Worm (Caenorhabditis elegans) whole organism, mixed stage, embryonic: ENCODE measurements around the gene tax-4.
A peak's percentile ranks its signal among the peaks of the same experiment; 100 is the strongest.

Experiments
- M03D4.4 ChIP-seq: sonication (generic microtip); optimal IDR thresholded peaks from 2 replicates; lab custom pipeline; 2017; ENCODE audit warnings: mild to moderate bottlenecking, missing genetic modification characterization, missing compliant biosample characterization
- bed-3 ChIP-seq: fragments of 200-800 bp; sonication (Bioruptor generic); optimal IDR thresholded peaks from 3 replicates; lab custom pipeline; 2018; ENCODE audit warnings: mild to moderate bottlenecking, missing genetic modification characterization, moderate library complexity, missing compliant biosample characterization
- blmp-1 ChIP-seq: fragments of 150-350 bp; optimal IDR thresholded peaks from 2 replicates; lab custom pipeline; 2014; ENCODE audit warnings: missing biosample characterization, missing genetic modification characterization
- ceh-39 ChIP-seq: fragments of 150-350 bp; optimal IDR thresholded peaks from 2 replicates; lab custom pipeline; 2014; ENCODE audit warnings: missing biosample characterization, missing genetic modification characterization
- ceh-43 ChIP-seq: fragments of 200-800 bp; sonication (Bioruptor generic); optimal IDR thresholded peaks from 2 replicates; lab custom pipeline; 2018; ENCODE audit warnings: mild to moderate bottlenecking, missing genetic modification characterization, moderate library complexity, missing compliant biosample characterization
- ceh-83 ChIP-seq: fragments of 200-800 bp; sonication (Bioruptor generic); optimal IDR thresholded peaks from 2 replicates; lab custom pipeline; 2018; ENCODE audit warnings: mild to moderate bottlenecking, missing genetic modification characterization, missing compliant biosample characterization
- ces-1 ChIP-seq: fragments of 150-350 bp; optimal IDR thresholded peaks from 2 replicates; lab custom pipeline; 2014; ENCODE audit warnings: missing biosample characterization, missing genetic modification reagents, missing genetic modification characterization
- cnd-1 ChIP-seq: fragments of 200-800 bp; sonication (Bioruptor generic); optimal IDR thresholded peaks from 2 replicates; lab custom pipeline; 2018; ENCODE audit warnings: mild to moderate bottlenecking, missing genetic modification characterization, missing compliant biosample characterization
- elt-1 ChIP-seq: sonication (generic microtip); optimal IDR thresholded peaks from 2 replicates; lab custom pipeline; 2017; ENCODE audit warnings: missing genetic modification characterization, mild to moderate bottlenecking, missing compliant biosample characterization, antibody characterized with exemption, moderate library complexity, borderline replicate concordance; ENCODE audit not compliant: insufficient read depth
- elt-3 ChIP-seq: fragments of 150-350 bp; optimal IDR thresholded peaks from 2 replicates; lab custom pipeline; 2014; ENCODE audit warnings: missing biosample characterization, missing genetic modification characterization
- flh-1 ChIP-seq: fragments of 200-800 bp; sonication (Bioruptor generic); optimal IDR thresholded peaks from 2 replicates; lab custom pipeline; 2018; ENCODE audit warnings: mild to moderate bottlenecking, missing genetic modification characterization, moderate library complexity, missing compliant biosample characterization
- ham-2 ChIP-seq: fragments of 200-800 bp; sonication (Bioruptor generic); optimal IDR thresholded peaks from 2 replicates; lab custom pipeline; 2018; ENCODE audit warnings: mild to moderate bottlenecking, missing genetic modification characterization, missing compliant biosample characterization
- hlh-1 ChIP-seq: fragments of 150-350 bp; optimal IDR thresholded peaks from 2 replicates; lab custom pipeline; 2014; ENCODE audit warnings: missing biosample characterization, missing genetic modification reagents, missing genetic modification characterization
- lin-13 ChIP-seq: fragments of 150-350 bp; optimal IDR thresholded peaks from 2 replicates; lab custom pipeline; 2014; ENCODE audit warnings: missing biosample characterization, missing genetic modification characterization
- lin-32 ChIP-seq: fragments of 200-800 bp; sonication (Bioruptor generic); optimal IDR thresholded peaks from 2 replicates; lab custom pipeline; 2018; ENCODE audit warnings: mild to moderate bottlenecking, missing genetic modification characterization, missing compliant biosample characterization
- lsy-2 ChIP-seq: fragments of 150-350 bp; optimal IDR thresholded peaks from 2 replicates; lab custom pipeline; 2014; ENCODE audit warnings: missing biosample characterization, missing genetic modification characterization
- mab-5 ChIP-seq: fragments of 150-350 bp; optimal IDR thresholded peaks from 2 replicates; lab custom pipeline; 2014; ENCODE audit warnings: missing biosample characterization, missing genetic modification characterization
- mls-2 ChIP-seq: sonication (generic microtip); optimal IDR thresholded peaks from 2 replicates; lab custom pipeline; 2016; ENCODE audit warnings: mild to moderate bottlenecking, missing genetic modification characterization, moderate library complexity, missing compliant biosample characterization
- nhr-12 ChIP-seq: fragments of 150-350 bp; optimal IDR thresholded peaks from 2 replicates; lab custom pipeline; 2014; ENCODE audit warnings: missing biosample characterization, missing genetic modification characterization
- nhr-2 ChIP-seq: fragments of 150-350 bp; optimal IDR thresholded peaks from 2 replicates; lab custom pipeline; 2014; ENCODE audit warnings: missing biosample characterization, missing genetic modification characterization
- nhr-237 ChIP-seq: fragments of 150-350 bp; optimal IDR thresholded peaks from 2 replicates; lab custom pipeline; 2014; ENCODE audit warnings: missing biosample characterization, missing genetic modification characterization
- nhr-28 ChIP-seq: fragments of 150-350 bp; optimal IDR thresholded peaks from 2 replicates; lab custom pipeline; 2014; ENCODE audit warnings: missing biosample characterization, missing genetic modification characterization
- nhr-76 ChIP-seq: sonication (generic microtip); optimal IDR thresholded peaks from 2 replicates; lab custom pipeline; 2017; ENCODE audit warnings: missing biosample characterization, missing genetic modification characterization
- snpc-4 ChIP-seq: fragments of 150-350 bp; optimal IDR thresholded peaks from 2 replicates; lab custom pipeline; 2014; ENCODE audit warnings: missing biosample characterization, missing genetic modification characterization
- sptf-1 ChIP-seq: sonication (generic microtip); optimal IDR thresholded peaks from 2 replicates; lab custom pipeline; 2017; ENCODE audit warnings: mild to moderate bottlenecking, missing genetic modification characterization, moderate library complexity, missing compliant biosample characterization
- tbx-8 ChIP-seq: fragments of 200-800 bp; sonication (Bioruptor generic); optimal IDR thresholded peaks from 2 replicates; lab custom pipeline; 2018; ENCODE audit warnings: mild to moderate bottlenecking, missing genetic modification characterization, moderate library complexity, missing compliant biosample characterization
- unc-120 ChIP-seq: sonication (generic microtip); optimal IDR thresholded peaks from 2 replicates; lab custom pipeline; 2017; ENCODE audit warnings: missing genetic modification characterization, missing compliant biosample characterization; ENCODE audit not compliant: poor library complexity, severe bottlenecking
- unc-39 ChIP-seq: fragments of 150-350 bp; optimal IDR thresholded peaks from 2 replicates; lab custom pipeline; 2014; ENCODE audit warnings: missing biosample characterization, missing genetic modification characterization
- unc-62 ChIP-seq: fragments of 150-350 bp; optimal IDR thresholded peaks from 2 replicates; lab custom pipeline; 2014; ENCODE audit warnings: missing biosample characterization, missing genetic modification reagents, missing genetic modification characterization
- zip-8 ChIP-seq: fragments of 150-350 bp; optimal IDR thresholded peaks from 2 replicates; lab custom pipeline; 2014; ENCODE audit warnings: missing biosample characterization, missing genetic modification characterization

Gene tax-4

DNA sequence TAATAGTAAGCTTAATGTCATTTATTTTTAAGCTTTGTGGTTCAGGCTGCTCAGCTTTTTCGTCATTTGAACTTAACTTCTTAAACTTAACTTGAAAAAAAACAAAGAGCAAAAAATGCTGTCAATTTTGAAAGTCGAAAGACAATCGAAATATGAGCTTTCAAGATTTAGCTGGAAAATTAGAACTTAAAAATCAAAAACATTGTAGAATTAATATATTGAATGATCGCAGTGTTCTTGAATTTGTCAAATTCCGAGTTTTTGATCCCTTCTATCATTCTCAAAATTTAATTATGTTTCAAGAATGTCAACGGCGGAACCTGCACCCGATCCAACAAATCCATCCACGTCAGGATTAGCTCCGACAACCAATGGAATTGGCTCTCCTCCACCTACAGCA, at the start of gene tax-4:
Gene tax-4, plus strand, starts transcription at position 301 of the 400 bp plus-strand sequence.
- TF ChIP-seq flh-1 (GFP tag; lab: Kevin White, UChicago) (no peak), ces-1 (GFP tag; lab: Kevin White, UChicago) (no peak), ham-2 (no peak)

DNA sequence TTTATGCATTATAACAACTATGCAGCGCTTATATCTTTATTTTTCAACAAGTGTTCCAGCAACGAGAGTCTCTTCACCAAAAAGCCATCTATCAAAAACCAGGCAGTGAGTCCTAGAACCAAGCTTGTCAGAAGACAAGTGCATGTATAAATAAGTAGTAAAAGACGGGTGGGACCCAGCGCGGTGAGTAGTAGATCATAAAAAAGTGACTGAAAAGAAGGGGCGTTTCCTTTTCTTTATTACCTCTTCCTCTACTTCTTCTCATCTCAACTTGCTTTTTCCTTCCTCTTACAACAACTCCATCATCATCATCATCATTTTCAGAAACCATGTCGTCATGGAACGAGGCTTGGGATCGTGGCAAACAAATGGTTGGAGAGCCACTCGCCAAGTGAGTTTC, 44.8 kb upstream of the tax-4 start, which contains the start of gene eat-4:
Gene eat-4, plus strand, starts transcription at position 301 of the 400 bp plus-strand sequence.
- no peak for TF ChIP-seq blmp-1 (tag; lab: Kevin White, UChicago)
- TF ChIP-seq cnd-1 = no peak
- TF ChIP-seq unc-120 (tag; lab: Kevin White, UChicago) = no peak
- TF ChIP-seq unc-39 (tag; lab: Kevin White, UChicago) = no peak
- no peak for TF ChIP-seq lsy-2
- no peak for TF ChIP-seq ceh-39 (tag; lab: Kevin White, UChicago)
- no peak for TF ChIP-seq M03D4.4
- no peak for TF ChIP-seq hlh-1
- no peak for TF ChIP-seq nhr-2 (tag; lab: Kevin White, UChicago)
- no peak for TF ChIP-seq nhr-237
- TF ChIP-seq lin-13 (tag; lab: Kevin White, UChicago) = no peak
- TF ChIP-seq ceh-43 (GFP tag; lab: Kevin White, UChicago) = no peak
- no peak for TF ChIP-seq snpc-4 (tag; lab: Kevin White, UChicago)
- TF ChIP-seq elt-3 (tag; lab: Kevin White, UChicago) = no peak
- TF ChIP-seq mls-2 (tag; lab: Kevin White, UChicago) = no peak
- TF ChIP-seq mab-5 (tag; lab: Kevin White, UChicago) = no peak
- TF ChIP-seq ces-1 (GFP tag; lab: Kevin White, UChicago) = no peak
- TF ChIP-seq lin-32 = no peak
- no peak for TF ChIP-seq nhr-12 (tag; lab: Kevin White, UChicago)
- no peak for TF ChIP-seq flh-1 (GFP tag; lab: Kevin White, UChicago)

DNA sequence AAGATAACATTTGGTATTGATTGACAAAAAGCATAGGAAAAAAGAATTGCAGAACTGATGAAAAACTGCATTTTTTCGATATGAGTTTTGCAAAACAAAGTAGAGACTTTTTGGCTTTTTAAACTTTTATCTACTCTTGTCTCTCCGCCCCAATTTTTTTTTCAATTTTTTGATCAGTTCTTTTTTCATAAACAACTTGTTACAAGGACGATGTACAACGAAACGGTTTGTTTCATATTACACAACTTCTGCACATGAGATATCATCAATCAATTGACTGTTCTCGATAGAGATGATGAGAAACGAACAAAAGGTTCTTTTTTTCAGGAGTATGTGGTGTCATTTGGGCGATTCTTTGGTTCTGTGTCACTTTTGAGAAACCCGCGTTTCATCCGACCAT, 42.7 kb upstream of the tax-4 start, which contains the start of gene ZK512.7:
Gene ZK512.7, minus strand, starts transcription at position 101 of the 400 bp plus-strand sequence.
- TF ChIP-seq zip-8 (tag; lab: Kevin White, UChicago) = no peak
- TF ChIP-seq elt-1 (tag; lab: Kevin White, UChicago) = no peak
- TF ChIP-seq blmp-1 (tag; lab: Kevin White, UChicago) = no peak
- no peak for TF ChIP-seq ceh-39 (tag; lab: Kevin White, UChicago)
- TF ChIP-seq unc-39 (tag; lab: Kevin White, UChicago) = no peak
- no peak for TF ChIP-seq M03D4.4
- TF ChIP-seq unc-120 (tag; lab: Kevin White, UChicago) = no peak
- TF ChIP-seq mab-5 (tag; lab: Kevin White, UChicago) = no peak

DNA sequence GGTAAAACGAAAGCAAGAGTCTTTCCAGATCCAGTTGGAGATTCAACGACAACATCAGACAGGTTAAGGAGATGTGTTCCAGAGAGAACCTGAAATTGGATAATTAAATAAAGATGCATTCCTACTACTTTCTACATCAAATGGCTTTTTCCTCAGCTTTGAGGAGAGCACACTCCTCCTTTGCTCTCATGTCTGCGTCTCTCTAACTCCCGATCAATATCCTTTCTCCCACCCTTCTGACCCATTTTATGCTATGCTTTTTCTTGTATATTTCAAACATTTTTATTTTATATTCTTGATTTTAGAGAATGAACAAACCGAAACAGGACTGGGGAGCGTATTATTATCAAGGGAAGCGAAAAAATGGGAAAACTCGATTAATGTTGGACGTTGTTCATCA, 37.4 kb upstream of the tax-4 start, which contains the start of gene ZK512.11:
Gene ZK512.11, plus strand, starts transcription at position 301 of the 400 bp plus-strand sequence.
- no peak for TF ChIP-seq nhr-2 (tag; lab: Kevin White, UChicago)
- TF ChIP-seq nhr-28 (tag; lab: Kevin White, UChicago) = no peak
- TF ChIP-seq ces-1 (GFP tag; lab: Kevin White, UChicago) = peak; percentile 74
- TF ChIP-seq, all 35 proteins: peak for 1

DNA sequence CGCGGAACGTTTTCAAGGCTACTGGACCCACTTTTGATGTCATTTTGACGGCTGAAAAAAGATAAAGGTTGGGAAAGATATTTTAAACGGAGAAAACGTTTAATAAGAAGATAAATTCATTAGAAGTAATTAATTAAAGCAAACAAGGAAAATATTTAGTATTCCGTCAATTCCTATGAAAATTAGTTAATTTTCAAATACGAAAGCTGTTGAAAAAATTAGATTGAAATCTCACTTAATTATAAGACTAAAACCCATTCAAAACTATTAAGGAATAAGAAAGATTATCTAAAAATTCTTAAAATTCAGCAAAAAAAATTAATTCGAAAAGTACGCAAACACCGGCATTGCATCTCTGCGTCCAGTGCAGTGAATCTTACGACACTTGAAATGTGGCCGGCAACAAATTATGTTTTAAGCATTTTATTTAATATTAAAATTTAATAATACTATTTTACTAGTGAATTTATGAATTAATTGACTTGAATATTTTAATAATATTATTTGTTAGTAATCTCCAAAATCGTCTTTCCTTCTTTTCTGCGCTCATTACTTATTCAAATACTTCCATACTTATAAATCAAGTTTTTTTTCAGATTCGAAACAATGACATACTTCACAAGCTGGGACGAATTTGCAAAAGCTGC, 36.5 kb upstream of the tax-4 start, which contains the start of the genes ZK512.2 and ZK512.4:
Gene ZK512.2, minus strand, starts transcription at position 51 of the 647 bp plus-strand sequence.
Gene ZK512.4, plus strand, starts transcription at position 597 of the 647 bp plus-strand sequence.
- no peak for TF ChIP-seq nhr-76 (tag; lab: Kevin White, UChicago)
- TF ChIP-seq ces-1 (GFP tag; lab: Kevin White, UChicago) = peak; percentile 53
- no peak for TF ChIP-seq bed-3 (GFP tag; lab: Kevin White, UChicago)
- no peak for TF ChIP-seq unc-120 (tag; lab: Kevin White, UChicago)
- TF ChIP-seq tbx-8 (GFP tag; lab: Kevin White, UChicago) = no peak
- TF ChIP-seq lsy-2 = peak; percentile 24

DNA sequence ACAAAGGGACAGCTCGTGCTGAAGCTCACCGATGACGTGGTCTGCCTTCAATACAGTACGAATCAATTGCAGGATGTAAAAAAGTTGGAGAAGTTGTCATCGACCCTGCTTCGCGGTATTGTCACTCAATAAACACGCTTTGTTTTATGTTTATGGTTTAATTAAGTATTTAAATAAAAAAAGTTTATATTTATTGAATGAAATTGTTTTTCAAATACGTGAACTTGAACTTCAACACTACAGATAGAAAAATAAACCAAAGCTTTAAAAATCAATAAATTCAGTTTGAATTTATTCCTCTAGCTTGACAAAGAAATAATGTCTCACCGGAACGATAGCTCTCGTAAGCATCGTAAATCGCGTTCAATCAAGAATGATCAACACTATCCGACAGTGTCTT, 35.6 kb upstream of the tax-4 start, which contains the start of gene ZK512.8:
Gene ZK512.8, plus strand, starts transcription at position 301 of the 400 bp plus-strand sequence.
- no peak for TF ChIP-seq bed-3 (GFP tag; lab: Kevin White, UChicago)
- TF ChIP-seq unc-62 (GFP tag; lab: Kevin White, UChicago) = no peak
- TF ChIP-seq tbx-8 (GFP tag; lab: Kevin White, UChicago) = no peak
- no peak for TF ChIP-seq ceh-83 (GFP tag; lab: Kevin White, UChicago)
- TF ChIP-seq sptf-1 = no peak
- no peak for TF ChIP-seq lin-13 (tag; lab: Kevin White, UChicago)
- TF ChIP-seq mls-2 (tag; lab: Kevin White, UChicago) = no peak
- TF ChIP-seq lin-32 = no peak
